Worm (Caenorhabditis elegans) whole organism, L4 larva: ENCODE data around the gene F26C11.1.
A peak's percentile ranks its signal among the peaks of the same experiment; 100 is the strongest.

Experiments used
- F26F4.8 ChIP-seq: fragments of 200-800 bp; sonication (Bioruptor generic); conservative IDR thresholded peaks from 2 replicates; pipeline ENCODE4 v1.3.6; 2022; ENCODE audit warnings: missing genetic modification characterization, missing compliant biosample characterization
- F44E2.7 ChIP-seq: fragments of 200-800 bp; sonication (Bioruptor generic); IDR thresholded peaks from 2 replicates; pipeline ENCODE4 v2.1.2; 2022; ENCODE audit warnings: missing genetic modification characterization, missing compliant biosample characterization
- T20F7.1 ChIP-seq: fragments of 200-800 bp; sonication (Bioruptor generic); optimal IDR thresholded peaks from 2 replicates; lab custom pipeline; 2018; ENCODE audit warnings: mild to moderate bottlenecking, missing genetic modification characterization, missing compliant biosample characterization
- Y105C5A.15 ChIP-seq: fragments of 200-800 bp; sonication (Bioruptor generic); IDR thresholded peaks from 2 replicates; pipeline ENCODE4 v1.3.6; 2022; ENCODE audit warnings: missing genetic modification characterization, missing compliant biosample characterization
- Y48G9A.11 ChIP-seq: fragments of 200-800 bp; sonication (Bioruptor generic); IDR thresholded peaks from 2 replicates; pipeline ENCODE4 v1.3.6; 2022; ENCODE audit warnings: missing genetic modification reagents, missing genetic modification characterization, missing compliant biosample characterization
- ama-1 ChIP-seq: fragments of 150-350 bp; optimal IDR thresholded peaks from 2 replicates; lab custom pipeline; 2014; ENCODE audit warnings: inconsistent platforms, mixed read lengths
- attf-4 ChIP-seq: sonication (generic microtip); optimal IDR thresholded peaks from 3 replicates; lab custom pipeline; 2017; ENCODE audit warnings: missing biosample characterization, missing genetic modification characterization
- ceh-32 ChIP-seq: sonication (generic microtip); optimal IDR thresholded peaks from 2 replicates; lab custom pipeline; 2016; ENCODE audit warnings: mild to moderate bottlenecking, missing genetic modification characterization, missing compliant biosample characterization; ENCODE audit not compliant: poor library complexity
- ceh-44 ChIP-seq: fragments of 200-800 bp; sonication (Bioruptor generic); IDR thresholded peaks from 2 replicates; pipeline ENCODE4 v1.3.6; 2022; ENCODE audit warnings: missing genetic modification reagents, missing genetic modification characterization, missing compliant biosample characterization
- ces-1 ChIP-seq: fragments of 150-350 bp; sonication (generic microtip); optimal IDR thresholded peaks from 4 replicates; lab custom pipeline; 2014; ENCODE audit warnings: missing biosample characterization, missing genetic modification reagents, missing genetic modification characterization
- daf-12 ChIP-seq: fragments of 150-350 bp; optimal IDR thresholded peaks from 2 replicates; lab custom pipeline; 2014; ENCODE audit warnings: missing biosample characterization, missing genetic modification reagents, missing genetic modification characterization
- daf-16 ChIP-seq, 3 experiments: sonication (generic microtip); optimal IDR thresholded peaks; 2 replicates each; lab custom pipeline; 2016 to 2017; ENCODE audit warnings: missing genetic modification characterization in 3 of 3, missing genetic modification reagents in 3 of 3, mild to moderate bottlenecking in 2 of 3, missing compliant biosample characterization in 2 of 3, missing biosample characterization in 1 of 3, moderate library complexity in 1 of 3
- daf-19 ChIP-seq: fragments of 200-800 bp; sonication (Bioruptor generic); conservative IDR thresholded peaks from 2 replicates; pipeline ENCODE4 v1.3.6; 2022; ENCODE audit warnings: missing genetic modification characterization, missing compliant biosample characterization
- dmd-6 ChIP-seq: fragments of 200-800 bp; sonication (Bioruptor generic); IDR thresholded peaks from 2 replicates; pipeline ENCODE4 v1.3.6; 2022; ENCODE audit warnings: missing genetic modification reagents, missing genetic modification characterization, missing compliant biosample characterization
- dve-1 ChIP-seq: sonication (generic microtip); optimal IDR thresholded peaks from 2 replicates; lab custom pipeline; 2017; ENCODE audit warnings: antibody characterized with exemption, mild to moderate bottlenecking, missing genetic modification characterization, missing compliant biosample characterization; ENCODE audit not compliant: insufficient read depth
- gei-8 ChIP-seq: fragments of 200-800 bp; sonication (Bioruptor generic); optimal IDR thresholded peaks from 2 replicates; lab custom pipeline; 2018; ENCODE audit warnings: mild to moderate bottlenecking, missing genetic modification characterization, missing compliant biosample characterization
- lin-13 ChIP-seq: fragments of 150-350 bp; optimal IDR thresholded peaks from 2 replicates; lab custom pipeline; 2014; ENCODE audit warnings: missing biosample characterization, missing genetic modification reagents, missing genetic modification characterization
- lir-3 ChIP-seq: sonication (generic microtip); optimal IDR thresholded peaks from 2 replicates; lab custom pipeline; 2016; ENCODE audit warnings: mild to moderate bottlenecking, missing genetic modification characterization, missing compliant biosample characterization
- mdt-29 ChIP-seq: fragments of 200-800 bp; sonication (Bioruptor generic); IDR thresholded peaks from 2 replicates; pipeline ENCODE4 v1.3.6; 2022; ENCODE audit warnings: missing genetic modification reagents, missing genetic modification characterization, missing compliant biosample characterization
- mep-1 ChIP-seq: fragments of 150-350 bp; sonication (generic microtip); optimal IDR thresholded peaks from 3 replicates; lab custom pipeline; 2014; ENCODE audit warnings: missing biosample characterization, missing genetic modification characterization
- mxl-3 ChIP-seq: fragments of 200-800 bp; sonication (Bioruptor generic); optimal IDR thresholded peaks from 2 replicates; lab custom pipeline; 2018; ENCODE audit warnings: mild to moderate bottlenecking, missing genetic modification characterization, missing compliant biosample characterization
- nhr-10 ChIP-seq: fragments of 150-350 bp; optimal IDR thresholded peaks from 2 replicates; lab custom pipeline; 2014; ENCODE audit warnings: missing biosample characterization, missing genetic modification characterization
- nhr-111 ChIP-seq: fragments of 200-800 bp; sonication (Bioruptor generic); optimal IDR thresholded peaks from 2 replicates; lab custom pipeline; 2018; ENCODE audit warnings: mild to moderate bottlenecking, missing genetic modification characterization, missing compliant biosample characterization
- nhr-28 ChIP-seq: fragments of 150-350 bp; optimal IDR thresholded peaks from 2 replicates; lab custom pipeline; 2014; ENCODE audit warnings: missing biosample characterization, missing genetic modification characterization
- nhr-77 ChIP-seq: fragments of 150-350 bp; optimal IDR thresholded peaks from 2 replicates; lab custom pipeline; 2014; ENCODE audit warnings: missing biosample characterization, missing genetic modification characterization
- pha-4 ChIP-seq, 2 experiments: fragments of 150-350 bp in 1 of 2; fragments of 200-800 bp in 1 of 2; sonication (Bioruptor generic) in 1 of 2; IDR thresholded peaks in 1 of 2; optimal IDR thresholded peaks in 1 of 2; 2 replicates each; pipeline versions ENCODE4 v1.3.6 to Lab custom; 2014 to 2022; ENCODE audit warnings: missing genetic modification characterization in 2 of 2, missing genetic modification reagents in 2 of 2, missing biosample characterization in 1 of 2, missing compliant biosample characterization in 1 of 2
- pqm-1 ChIP-seq: sonication (generic microtip); optimal IDR thresholded peaks from 2 replicates; lab custom pipeline; 2017; ENCODE audit warnings: missing biosample characterization, missing genetic modification characterization
- rbr-2 ChIP-seq: sonication (generic microtip); optimal IDR thresholded peaks from 2 replicates; lab custom pipeline; 2016; ENCODE audit warnings: missing genotype, missing genetic modification characterization, missing compliant biosample characterization
- saeg-2 ChIP-seq: fragments of 200-800 bp; sonication (Bioruptor generic); IDR thresholded peaks from 2 replicates; pipeline ENCODE4 v1.3.6; 2022; ENCODE audit warnings: missing genetic modification reagents, missing genetic modification characterization, missing compliant biosample characterization
- set-16 ChIP-seq: fragments of 200-800 bp; sonication (Bioruptor generic); IDR thresholded peaks from 2 replicates; pipeline ENCODE4 v1.3.6; 2022; ENCODE audit warnings: missing genetic modification reagents, missing genetic modification characterization, missing compliant biosample characterization
- snpc-1.2 ChIP-seq: fragments of 200-800 bp; sonication (Bioruptor generic); IDR thresholded peaks from 2 replicates; pipeline ENCODE4 v1.3.6; 2022; ENCODE audit warnings: missing genetic modification reagents, missing genetic modification characterization, missing compliant biosample characterization
- unc-130 ChIP-seq: sonication (generic microtip); optimal IDR thresholded peaks from 2 replicates; lab custom pipeline; 2016; ENCODE audit warnings: missing genetic modification reagents, missing genetic modification characterization, missing compliant biosample characterization
- unc-62 ChIP-seq, 3 experiments: fragments of 150-350 bp in 1 of 3; sonication (generic microtip); optimal IDR thresholded peaks in 2 of 3; peaks in 1 of 3; 1 replicate in 1 of 3; 2 replicates in 2 of 3; lab custom pipeline; 2014 to 2017; ENCODE audit warnings: missing biosample characterization in 3 of 3, missing genetic modification characterization in 3 of 3, missing genetic modification reagents in 3 of 3, missing genotype in 1 of 3
- vab-7 ChIP-seq: fragments of 200-800 bp; sonication (Bioruptor generic); IDR thresholded peaks from 2 replicates; pipeline ENCODE4 v1.3.6; 2022; ENCODE audit warnings: missing genetic modification reagents, missing genetic modification characterization, missing compliant biosample characterization
- zag-1 ChIP-seq: fragments of 150-350 bp; optimal IDR thresholded peaks from 2 replicates; lab custom pipeline; 2014; ENCODE audit warnings: missing biosample characterization, missing genetic modification characterization

F26C11.1 gene

ce11 chrII:9935044-9935599 lies 40.6 kb downstream of the F26C11.1 start (continued):
- TF ChIP-seq mxl-3 (GFP tag; lab: Kevin White, UChicago) (no peak), dmd-6 (GFP tag; lab: Robert Waterston, UW) (peak; percentile 64), F44E2.7 (GFP tag; lab: Robert Waterston, UW) (no peak), nhr-10 (tag; lab: Kevin White, UChicago) (peak; percentile 3), Y105C5A.15 (GFP tag; lab: Robert Waterston, UW) (no peak), lir-3 (tag; lab: Kevin White, UChicago) (no peak), vab-7 (GFP tag; lab: Robert Waterston, UW) (no peak), T20F7.1 (GFP tag; lab: Kevin White, UChicago) (no peak), mdt-29 (no peak), Y48G9A.11 (GFP tag; lab: Robert Waterston, UW) (no peak), daf-19 (GFP tag; lab: Robert Waterston, UW) (no peak), ces-1 (GFP tag; lab: Kevin White, UChicago) (no peak), ama-1 (lab: Kevin White, UChicago) (no peak), lin-13 (GFP tag; lab: Kevin White, UChicago) (no peak), gei-8 (no peak), F26F4.8 (GFP tag; lab: Robert Waterston, UW) (no peak), saeg-2 (no peak), ceh-32 (tag; lab: Kevin White, UChicago) (no peak), zag-1 (tag; lab: Kevin White, UChicago) (no peak), pha-4 (GFP tag; IDR thresholded peaks at IDR 0.05; lab: Robert Waterston, UW) (no peak), pha-4 (tag; optimal IDR thresholded peaks at IDR 0.05; lab: Kevin White, UChicago) (no peak), dve-1 (tag; lab: Kevin White, UChicago) (peak; percentile 68), attf-4 (tag; lab: Kevin White, UChicago) (no peak), nhr-111 (GFP tag; lab: Kevin White, UChicago) (no peak), mep-1 (tag; lab: Kevin White, UChicago) (peak; percentile 43), daf-12 (tag; lab: Kevin White, UChicago) (no peak), set-16 (GFP tag; lab: Robert Waterston, UW) (no peak), unc-62 (GFP tag; optimal IDR thresholded peaks at IDR 0.05 in 1 of 2; lab: Kevin White, UChicago) (no peak), unc-62 (tag; optimal IDR thresholded peaks at IDR 0.05; lab: Kevin White, UChicago) (no peak), ceh-44 (GFP tag; lab: Robert Waterston, UW) (no peak), rbr-2 (tag; lab: Kevin White, UChicago) (no peak)

ce11 chrII:9935664-9936063 lies 41.1 kb downstream of the F26C11.1 start:
- TF ChIP-seq unc-130 (GFP tag; lab: Kevin White, UChicago) (no peak), daf-16 (GFP tag; optimal IDR thresholded peaks at IDR 0.05; lab: Kevin White, UChicago) (no peak), daf-16 (tag; optimal IDR thresholded peaks at IDR 0.05; lab: Kevin White, UChicago) (peak; percentile 21), unc-62 (GFP tag; optimal IDR thresholded peaks at IDR 0.05 in 1 of 2; lab: Kevin White, UChicago) (peak in 1 of 2 experiments; percentile 55), unc-62 (tag; optimal IDR thresholded peaks at IDR 0.05; lab: Kevin White, UChicago) (no peak)

DNA sequence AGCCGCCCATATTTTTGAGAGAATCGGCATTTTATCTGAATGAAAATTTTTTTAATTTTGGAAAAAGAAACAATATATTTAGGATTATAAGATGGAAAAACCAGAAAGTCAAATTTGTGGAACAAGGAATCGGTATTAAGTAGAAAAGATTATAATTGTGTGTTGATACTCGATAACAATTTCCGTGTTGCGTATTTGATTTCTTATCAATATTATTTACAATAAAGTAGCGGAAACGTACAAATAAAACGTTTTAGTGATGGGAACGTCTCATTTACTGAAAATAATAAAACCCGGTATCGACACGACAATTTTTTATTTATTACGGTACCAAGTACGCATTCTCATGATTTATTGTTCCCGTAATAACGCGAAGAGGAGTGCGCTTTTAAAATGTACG lies 42.3 kb downstream of the F26C11.1 start, which contains the start of gene C05C10.3:
Gene C05C10.3, minus strand, starts transcription at position 35 of the 400 bp plus-strand sequence.
- TF ChIP-seq dve-1 (tag; lab: Kevin White, UChicago) (peak; percentile 24), nhr-77 (peak; percentile 35), snpc-1.2 (no peak), nhr-28 (peak; percentile 2), pqm-1 (tag; lab: Kevin White, UChicago) (peak; percentile 7), ceh-44 (GFP tag; lab: Robert Waterston, UW) (no peak), daf-16 (GFP tag; optimal IDR thresholded peaks at IDR 0.05; lab: Kevin White, UChicago) (no peak), daf-16 (tag; optimal IDR thresholded peaks at IDR 0.05; lab: Kevin White, UChicago) (peak; percentile 82)
